Fruit fly (Drosophila melanogaster): ENCODE data around the gene CG12986.

Gene CG12986

dm6 chrX:17832163-17833014 lies 12.9 kb upstream of the CG12986 start:
- TF ChIP-seq corto (GFP tag; optimal IDR thresholded peaks at IDR 0.05) (no peak), psq (GFP tag; optimal IDR thresholded peaks at IDR 0.05) (peak; percentile 83), Awh (GFP tag; IDR thresholded peaks at IDR 0.05) (0 out of 2 replicates have a peak, but pooled peaks have one; percentile 7), lov (optimal IDR thresholded peaks at IDR 0.05) (no peak), lov (GFP tag; IDR thresholded peaks at IDR 0.05) (no peak), dmrt99B (tag; optimal IDR thresholded peaks at IDR 0.05) (no peak), Blimp-1 (GFP tag; optimal IDR thresholded peaks at IDR 0.05) (peak; percentile 5), pros (GFP tag; optimal IDR thresholded peaks at IDR 0.05) (peak; percentile 93), chinmo (GFP tag; IDR thresholded peaks at IDR 0.05; ENCODE audit: partially characterized antibody) (0 out of 4 replicates have a peak, but pooled peaks have one; percentile 24), run (tag; optimal IDR thresholded peaks at IDR 0.05) (no peak), gem (tag; optimal IDR thresholded peaks at IDR 0.05) (peak; percentile 22), tio (GFP tag; optimal IDR thresholded peaks at IDR 0.05) (peak; percentile 3), stwl (tag; optimal IDR thresholded peaks at IDR 0.05) (no peak), ftz-f1 (GFP tag; optimal IDR thresholded peaks at IDR 0.05) (no peak), bsh (GFP tag; optimal IDR thresholded peaks at IDR 0.05) (peak in 1 of 2 experiments; percentile 18), CG4707 (GFP tag; optimal IDR thresholded peaks at IDR 0.05) (peak; percentile 96), z (GFP tag; IDR thresholded peaks at IDR 0.05) (0 out of 3 replicates have a peak, but pooled peaks have one; percentile 11), Ets65A (GFP tag) (peak; percentile 73), Hr78 (GFP tag; optimal IDR thresholded peaks at IDR 0.05) (peak in 1 of 2 experiments; percentile 24), grau (tag; optimal IDR thresholded peaks at IDR 0.05) (peak; percentile 84), HLH3B (GFP tag; IDR thresholded peaks at IDR 0.05) (no peak), CG2199 (GFP tag; IDR thresholded peaks at IDR 0.05) (0 out of 3 replicates have a peak, but pooled peaks have one; percentile 31), Med (GFP tag) (peak; percentile 71), sd (tag; optimal IDR thresholded peaks at IDR 0.05) (peak; percentile 33), CG11560 (tag; IDR thresholded peaks at IDR 0.05) (no peak), CG6175 (GFP tag; IDR thresholded peaks at IDR 0.05) (no peak), CG1603 (tag; optimal IDR thresholded peaks at IDR 0.05) (peak; percentile 15), CG2678 (tag; optimal IDR thresholded peaks at IDR 0.05) (peak; percentile 7), kni (GFP tag; optimal IDR thresholded peaks at IDR 0.05) (peak; percentile 75), CG10979 (tag; optimal IDR thresholded peaks at IDR 0.05) (peak; percentile 11), CG15479 (GFP tag; optimal IDR thresholded peaks at IDR 0.05) (peak; percentile 55), zen (tag; optimal IDR thresholded peaks at IDR 0.05) (peak; percentile 36), crol (GFP tag; IDR thresholded peaks at IDR 0.05) (peak; percentile 92), sens (GFP tag) (peak; percentile 82), CG17385 (GFP tag; optimal IDR thresholded peaks at IDR 0.05) (peak; percentile 9)

- TF ChIP-seq Myb (GFP tag; optimal IDR thresholded peaks at IDR 0.05) (no peak), CG30431 (GFP tag; optimal IDR thresholded peaks at IDR 0.05) (no peak), nom (GFP tag; optimal IDR thresholded peaks at IDR 0.05) (peak; percentile 25), Ravus (GFP tag; IDR thresholded peaks at IDR 0.05) (no peak), CG15514 (GFP tag; optimal IDR thresholded peaks at IDR 0.05) (peak; percentile 8), ac (GFP tag; optimal IDR thresholded peaks at IDR 0.05) (no peak), CG1529 (GFP tag; optimal IDR thresholded peaks at IDR 0.05) (no peak), CG13894 (tag; optimal IDR thresholded peaks at IDR 0.05) (peak; percentile 27), CG10543 (GFP tag; optimal IDR thresholded peaks at IDR 0.05) (peak; percentile 28), CG17912 (GFP tag; optimal IDR thresholded peaks at IDR 0.05) (no peak), CG12299 (tag; optimal IDR thresholded peaks at IDR 0.05) (no peak), CG9876 (GFP tag; optimal IDR thresholded peaks at IDR 0.05) (no peak), sim (GFP tag; IDR thresholded peaks at IDR 0.05) (no peak), gsb-n (tag; optimal IDR thresholded peaks at IDR 0.05) (no peak), Hmr (GFP tag; optimal IDR thresholded peaks at IDR 0.05) (no peak)
These were observed 11.2 kb upstream of the CG12986 start, which contains the start of gene CG6398 for dm6 chrX:17830644-17831043. CG6398 (plus strand) TSS chrX:17830828.
